Worm (Caenorhabditis elegans) whole organism, L1 larva: ENCODE data around the gene tram-1.

Source experiments
- aly-2 ChIP-seq: fragments of 150-350 bp; optimal IDR thresholded peaks from 2 replicates; lab custom pipeline; 2014; ENCODE audit warnings: missing biosample characterization, missing genetic modification characterization
- dpl-1 ChIP-seq, 3 experiments: fragments of 150-350 bp in 2 of 3; sonication (generic microtip) in 1 of 3; optimal IDR thresholded peaks; 2 replicates each; lab custom pipeline; 2014 to 2017; ENCODE audit warnings: missing biosample characterization in 3 of 3, missing genetic modification characterization in 3 of 3, missing genetic modification reagents in 3 of 3
- egl-13 ChIP-seq: sonication (generic microtip); optimal IDR thresholded peaks from 2 replicates; lab custom pipeline; 2016; ENCODE audit warnings: missing genotype, missing genetic modification reagents, missing genetic modification characterization, missing compliant biosample characterization
- fkh-10 ChIP-seq: sonication (generic microtip); optimal IDR thresholded peaks from 2 replicates; lab custom pipeline; 2017; ENCODE audit warnings: missing biosample characterization, missing genetic modification reagents, missing genetic modification characterization
- jun-1 ChIP-seq: fragments of 150-350 bp; optimal IDR thresholded peaks from 2 replicates; lab custom pipeline; 2014; ENCODE audit warnings: missing biosample characterization, missing genetic modification reagents, missing genetic modification characterization
- lin-13 ChIP-seq: fragments of 150-350 bp; optimal IDR thresholded peaks from 2 replicates; lab custom pipeline; 2014; ENCODE audit warnings: missing biosample characterization, missing genetic modification reagents, missing genetic modification characterization
- nhr-76 ChIP-seq: sonication (generic microtip); optimal IDR thresholded peaks from 2 replicates; lab custom pipeline; 2017; ENCODE audit warnings: missing biosample characterization, missing genetic modification characterization
- pqm-1 ChIP-seq: sonication (generic microtip); optimal IDR thresholded peaks from 3 replicates; lab custom pipeline; 2017; ENCODE audit warnings: missing biosample characterization, missing genetic modification characterization
- swsn-7 ChIP-seq: sonication (generic microtip); optimal IDR thresholded peaks from 2 replicates; lab custom pipeline; 2016; ENCODE audit warnings: missing genetic modification characterization, missing compliant biosample characterization
- unc-86 ChIP-seq: sonication (generic microtip); optimal IDR thresholded peaks from 2 replicates; lab custom pipeline; 2016; ENCODE audit warnings: missing genetic modification characterization, missing compliant biosample characterization
- ztf-11 ChIP-seq, 2 experiments: sonication (generic microtip); optimal IDR thresholded peaks; 2 replicates each; lab custom pipeline; 2016 to 2017; ENCODE audit warnings: missing genetic modification characterization in 2 of 2, missing biosample characterization in 1 of 2, missing compliant biosample characterization in 1 of 2

- TF ChIP-seq jun-1 (tag; lab: Kevin White, UChicago) (no peak), ztf-11 (tag; optimal IDR thresholded peaks at IDR 0.05; lab: Kevin White, UChicago) (no peak), pqm-1 (no peak), swsn-7 (no peak), nhr-76 (tag; lab: Kevin White, UChicago) (no peak), fkh-10 (peak; percentile 92), aly-2 (tag; lab: Kevin White, UChicago) (no peak), egl-13 (tag; lab: Kevin White, UChicago) (no peak), lin-13 (GFP tag; lab: Kevin White, UChicago) (no peak), unc-86 (tag; lab: Kevin White, UChicago) (no peak), dpl-1 (GFP tag; optimal IDR thresholded peaks at IDR 0.05; lab: Kevin White, UChicago) (no peak)
Measured at ce11 chrIV:10170808-10171207, 50.3 kb downstream of the tram-1 start.
